Fruit fly (Drosophila melanogaster): ENCODE data around the gene CG10428.

Gene CG10428

DNA sequence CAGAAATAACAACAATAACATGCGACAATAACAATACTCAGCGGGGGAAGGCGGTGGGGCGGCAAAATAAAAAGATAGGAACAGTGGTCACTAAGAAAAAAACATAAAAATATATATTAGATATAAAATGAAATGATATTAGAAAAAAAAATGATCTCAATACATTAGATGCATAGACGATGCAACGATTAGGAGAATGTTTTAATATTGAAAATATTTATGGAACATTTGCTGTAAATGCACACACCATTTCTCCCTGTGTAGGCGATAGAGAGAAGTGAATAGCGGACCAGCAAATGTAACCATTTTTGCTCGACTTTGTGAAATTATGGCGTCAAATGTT is 17.5 kb downstream of the CG10428 start (continued):
- TF ChIP-seq Doc2 (GFP tag; IDR thresholded peaks at IDR 0.05) (peak; percentile 69; the same call in 1 of the 2 replicates), Hmr (GFP tag; optimal IDR thresholded peaks at IDR 0.05) (peak; percentile 77), dan (GFP tag; IDR thresholded peaks at IDR 0.05) (peak; percentile 49), CG17802 (tag; optimal IDR thresholded peaks at IDR 0.05) (peak; percentile 49), CG7928 (GFP tag; optimal IDR thresholded peaks at IDR 0.05) (peak; percentile 49), mirr (GFP tag; optimal IDR thresholded peaks at IDR 0.05) (no peak), crc (GFP tag; optimal IDR thresholded peaks at IDR 0.05) (no peak), CG9215 (GFP tag; IDR thresholded peaks at IDR 0.05) (peak; percentile 85), Ets65A (GFP tag) (peak; percentile 89), CG2199 (GFP tag; IDR thresholded peaks at IDR 0.05) (peak; percentile 63; the same call in 1 of the 3 replicates), NFAT (GFP tag; IDR thresholded peaks at IDR 0.05) (peak; percentile 89), nerfin-2 (GFP tag; IDR thresholded peaks at IDR 0.05; ENCODE audit: partially characterized antibody) (no peak), CG10959 (GFP tag; IDR thresholded peaks at IDR 0.05) (peak; percentile 42; the same call in 1 of the 2 replicates), Eip74EF (GFP tag; optimal IDR thresholded peaks at IDR 0.05) (peak in 1 of 2 experiments; percentile 28), CG14050 (GFP tag; IDR thresholded peaks at IDR 0.05) (peak; percentile 87), fd64A (GFP tag; optimal IDR thresholded peaks at IDR 0.05) (no peak), Dip2 (GFP tag; IDR thresholded peaks at IDR 0.05) (no peak), mld (GFP tag; IDR thresholded peaks at IDR 0.05; ENCODE audit: partially characterized antibody) (no peak), CG8944 (GFP tag; optimal IDR thresholded peaks at IDR 0.05) (no peak), CG17186 (GFP tag; optimal IDR thresholded peaks at IDR 0.05) (no peak), Atf3 (GFP tag; optimal IDR thresholded peaks at IDR 0.05) (no peak), lbe (GFP tag; optimal IDR thresholded peaks at IDR 0.05) (no peak), peb (GFP tag; IDR thresholded peaks at IDR 0.05) (peak; percentile 56; the same call in 1 of the 2 replicates), jing (GFP tag; optimal IDR thresholded peaks at IDR 0.05) (no peak), kay (GFP tag; optimal IDR thresholded peaks at IDR 0.05) (no peak), br (optimal IDR thresholded peaks at IDR 0.05) (no peak), her (GFP tag; optimal IDR thresholded peaks at IDR 0.05) (no peak), CG13624 (GFP tag; optimal IDR thresholded peaks at IDR 0.05) (peak; percentile 33), CG1529 (GFP tag; optimal IDR thresholded peaks at IDR 0.05) (no peak), CG11696 (GFP tag; IDR thresholded peaks at IDR 0.05) (peak; percentile 85), CG12659 (GFP tag; optimal IDR thresholded peaks at IDR 0.05) (peak; percentile 49), CG7556 (GFP tag; optimal IDR thresholded peaks at IDR 0.05) (peak; percentile 62), vfl (GFP tag; optimal IDR thresholded peaks at IDR 0.05) (peak; percentile 19), slp2 (GFP tag; optimal IDR thresholded peaks at IDR 0.05) (peak; percentile 44), CG18262 (tag; optimal IDR thresholded peaks at IDR 0.05) (peak; percentile 71), pnt (GFP tag; optimal IDR thresholded peaks at IDR 0.05) (no peak), row (GFP tag; IDR thresholded peaks at IDR 0.05) (peak; percentile 95), ham (GFP tag; IDR thresholded peaks at IDR 0.05) (peak; percentile 90), eve (GFP tag; optimal IDR thresholded peaks at IDR 0.05) (no peak), CrebB (tag; optimal IDR thresholded peaks at IDR 0.05) (peak; percentile 29), CTCF (GFP tag; optimal IDR thresholded peaks at IDR 0.05) (no peak), CG10462 (GFP tag; optimal IDR thresholded peaks at IDR 0.05) (peak; percentile 0), CG9817 (tag; optimal IDR thresholded peaks at IDR 0.05) (peak; percentile 80), CG14667 (GFP tag; IDR thresholded peaks at IDR 0.05) (peak; percentile 80), da (GFP tag; optimal IDR thresholded peaks at IDR 0.05) (no peak), Gsc (GFP tag; IDR thresholded peaks at IDR 0.05) (no peak), zfh1 (GFP tag; IDR thresholded peaks at IDR 0.05) (peak; percentile 87), CG13775 (GFP tag; optimal IDR thresholded peaks at IDR 0.05) (peak; percentile 55), Optix (GFP tag; IDR thresholded peaks at IDR 0.05) (0 out of 3 replicates have a peak, but pooled peaks have one; percentile 6), dpn (GFP tag; optimal IDR thresholded peaks at IDR 0.05) (peak; percentile 45 to 63), Max (GFP tag; optimal IDR thresholded peaks at IDR 0.05) (peak; percentile 69), zen (tag; optimal IDR thresholded peaks at IDR 0.05) (peak; percentile 72), CG15514 (GFP tag; optimal IDR thresholded peaks at IDR 0.05) (peak; percentile 83)
